Fruit fly (Drosophila melanogaster) whole organism, larva: ENCODE data around the gene Seipin.

Source experiments
- noc ChIP-seq: fragments of 200-800 bp; sonication (Bioruptor generic); optimal IDR thresholded peaks from 3 replicates; lab custom pipeline; 2019; ENCODE audit warnings: missing biosample characterization, mild to moderate bottlenecking, missing genetic modification characterization, moderate library complexity

Gene Seipin

DNA sequence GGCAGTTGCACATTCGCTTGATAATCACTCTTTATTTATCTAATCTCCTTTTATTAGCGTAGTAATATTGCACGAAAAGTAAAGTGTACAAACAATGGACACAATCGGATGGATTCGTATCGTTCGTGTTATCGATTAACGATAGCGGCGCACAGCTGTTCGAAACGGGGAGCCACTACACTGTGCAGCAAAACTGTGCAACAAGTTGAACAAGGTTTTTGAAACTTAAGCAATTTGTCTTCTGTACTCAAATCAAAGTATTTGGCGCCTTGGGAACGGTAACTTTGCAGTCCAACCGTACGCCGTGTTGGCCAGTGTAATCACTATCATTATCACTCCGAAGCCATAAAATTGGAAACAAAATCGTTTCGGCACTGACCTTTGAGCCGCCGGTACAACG, at the start of gene Seipin, which contains the start of gene Tsp3A:
Gene Seipin (plus strand): TSS at position 149 of the 400 bp plus-strand sequence.
Gene Tsp3A (minus strand): TSS at position 88 of the 400 bp plus-strand sequence.
- TF ChIP-seq noc (tag; lab: Kevin White, UChicago), result peak; percentile 89

DNA sequence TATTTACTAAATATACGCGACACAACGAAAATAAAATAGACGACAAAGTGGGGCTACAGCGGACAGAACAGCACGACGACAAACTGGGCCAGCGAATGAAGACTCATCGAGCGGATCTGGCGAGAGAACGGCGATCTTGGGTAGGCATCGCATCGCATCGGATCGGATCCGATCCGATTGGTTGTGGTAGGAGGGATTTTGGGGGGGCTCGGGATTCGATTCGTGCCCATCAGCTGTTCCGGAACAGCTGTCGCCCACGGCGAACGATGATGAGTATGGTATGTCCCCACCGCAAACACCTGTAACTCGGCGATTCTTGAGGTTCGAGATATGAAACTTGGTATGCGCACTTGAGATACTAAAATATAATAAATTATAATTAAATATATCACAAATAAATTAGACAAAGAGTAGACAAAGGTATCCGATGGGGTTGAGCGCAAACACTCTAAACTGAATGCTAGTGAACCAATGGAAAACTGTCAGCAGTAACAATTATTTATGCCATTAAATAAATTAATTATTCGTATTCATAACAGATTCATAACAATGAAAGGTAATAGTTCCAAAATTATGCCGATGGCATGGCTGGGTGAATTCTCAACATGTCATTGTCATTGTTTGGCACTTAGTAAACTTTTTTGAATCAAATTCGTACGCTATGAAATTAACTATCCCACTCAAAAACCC, 39.1 kb upstream of the Seipin start, which contains the start of the genes Vha36-3 and AANATL7:
Gene Vha36-3 (minus strand): TSS at position 242 of the 690 bp plus-strand sequence.
Gene AANATL7 (plus strand): TSS at position 640 of the 690 bp plus-strand sequence.
- TF ChIP-seq noc (tag; lab: Kevin White, UChicago), result no peak

DNA sequence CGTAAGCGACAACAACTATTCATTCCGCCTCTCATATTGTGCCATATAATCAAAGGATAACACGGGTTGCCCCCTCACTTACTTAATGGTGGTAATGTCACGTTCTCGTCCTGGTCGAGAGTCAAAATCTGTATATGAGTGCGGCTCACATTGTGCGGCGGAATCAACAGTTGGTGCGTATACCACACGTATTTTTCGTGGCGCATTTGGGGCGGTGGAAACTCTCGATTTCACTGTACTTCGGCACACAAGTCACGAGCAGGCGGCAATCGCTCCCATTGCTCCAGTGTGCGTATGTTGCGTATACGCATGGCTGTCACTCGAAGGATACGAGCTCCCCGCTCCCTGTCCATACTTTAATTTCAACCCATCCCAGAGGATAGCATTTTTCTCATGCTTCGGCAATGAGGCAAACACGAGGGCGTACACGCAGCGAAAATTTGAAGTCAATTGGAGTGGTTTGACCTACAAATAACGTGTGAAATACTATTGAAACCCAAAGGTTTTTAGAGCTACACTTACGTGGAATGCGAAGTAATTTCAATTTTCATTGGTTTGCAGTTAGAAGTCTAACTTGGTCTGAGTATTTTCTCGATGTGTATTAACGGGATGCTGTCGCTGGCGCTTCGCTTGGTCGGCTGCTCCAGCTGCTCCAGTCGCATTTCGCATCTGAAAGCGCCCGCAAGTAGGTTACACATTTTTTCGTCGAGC, 37.7 kb upstream of the Seipin start:
- peak; percentile 0 for TF ChIP-seq noc (tag; lab: Kevin White, UChicago)

DNA sequence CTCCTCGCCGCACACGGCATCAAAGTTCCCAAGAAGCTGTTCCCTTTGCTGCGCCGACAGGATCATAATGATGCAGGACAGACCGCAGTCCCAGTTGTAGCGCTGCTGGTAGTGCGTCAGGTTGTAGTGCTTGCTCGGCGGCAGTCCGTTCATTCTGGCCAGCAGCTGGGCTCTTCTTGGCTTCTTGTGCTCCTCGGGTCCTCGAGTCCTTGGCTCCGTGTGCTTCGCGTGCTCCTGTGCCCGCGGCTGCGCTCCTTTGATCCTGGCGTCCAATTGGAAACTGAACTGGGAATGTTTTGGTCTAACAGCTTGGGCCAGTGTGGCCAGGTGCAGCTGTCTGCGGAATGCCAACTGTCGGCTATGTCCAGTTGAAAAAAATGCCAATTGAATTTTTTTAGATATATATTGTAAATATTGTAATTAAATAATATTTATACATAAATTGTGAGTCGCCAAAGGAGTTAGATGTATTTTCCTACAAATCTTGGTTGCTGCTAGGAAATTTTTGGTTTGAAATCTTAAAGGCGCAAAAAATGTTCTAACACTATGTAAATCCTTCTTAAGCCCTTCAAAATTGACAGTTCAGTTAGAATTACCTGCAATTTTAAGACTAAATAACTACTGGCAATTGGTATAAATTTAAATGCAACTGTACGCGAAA, 34.4 kb upstream of the Seipin start, which contains the start of gene CG13760:
Gene CG13760 (minus strand): TSS at position 645 of the 661 bp plus-strand sequence.
- TF ChIP-seq noc (tag; lab: Kevin White, UChicago), result no peak

DNA sequence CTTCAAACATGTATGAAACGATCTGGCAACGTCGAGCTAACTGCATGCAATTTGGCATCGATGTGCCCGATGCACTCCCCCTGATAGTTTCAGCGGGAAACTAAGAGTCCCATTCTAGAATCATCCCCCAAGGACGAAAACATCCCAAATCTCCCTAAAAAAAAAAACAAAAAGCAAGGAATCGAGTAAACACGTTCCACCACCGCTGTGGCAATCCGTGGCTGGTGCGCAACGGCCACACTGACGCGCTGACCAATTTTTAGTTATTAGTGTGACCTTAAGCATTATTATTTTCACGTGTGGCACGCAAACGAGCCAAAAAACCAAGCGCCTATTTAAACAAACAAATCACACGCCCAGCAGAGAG, 33.9 kb upstream of the Seipin start, which contains the start of gene wds:
Gene wds (plus strand): TSS at position 265 of the 367 bp plus-strand sequence.
- TF ChIP-seq noc (tag; lab: Kevin White, UChicago), result no peak

DNA sequence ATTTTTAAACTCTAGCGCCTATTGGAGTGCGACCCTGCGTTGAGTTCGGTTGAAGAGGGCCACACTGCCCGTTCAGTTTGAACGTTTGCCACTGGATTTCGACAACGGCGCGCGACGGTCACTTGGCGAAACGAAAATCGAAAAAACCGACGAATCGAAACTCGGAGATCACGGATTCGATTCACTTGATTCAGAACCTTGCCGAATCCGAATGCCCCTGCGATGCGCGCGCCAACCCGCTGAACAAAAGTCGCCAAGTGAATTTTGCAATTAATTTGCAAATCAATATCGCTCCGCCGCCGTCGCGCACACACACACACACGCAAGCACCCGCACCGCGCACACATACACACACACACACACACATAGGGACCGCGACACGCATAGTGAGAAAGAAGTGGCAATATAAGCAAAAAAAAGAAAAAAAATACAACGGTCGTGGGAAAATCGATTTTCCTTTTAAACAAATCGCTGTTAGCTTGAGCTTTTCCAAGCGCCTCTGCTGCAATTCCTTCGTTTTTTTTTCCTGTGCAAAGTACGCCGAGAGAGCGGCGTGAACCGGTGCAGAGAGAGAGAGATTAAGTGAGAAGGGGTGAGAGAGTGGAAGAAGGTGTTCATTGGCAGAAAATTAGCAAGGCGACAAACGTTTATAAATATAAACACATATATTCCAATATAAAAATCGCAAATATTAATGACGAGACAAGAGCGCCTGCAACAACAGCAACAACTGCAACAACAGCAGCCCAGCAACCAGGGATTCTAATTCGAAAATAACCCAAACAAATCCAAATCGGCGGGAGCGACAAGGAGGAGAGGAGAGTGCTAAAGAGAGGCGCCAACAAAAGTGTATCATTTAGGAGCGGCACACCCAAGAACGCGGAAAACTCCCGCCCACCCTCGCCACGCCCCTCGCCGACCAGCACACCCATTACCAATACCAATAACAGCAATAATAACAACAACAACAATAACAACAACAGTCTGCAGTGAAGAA, 30.9 kb upstream of the Seipin start, which contains the start of gene egh:
Gene egh (plus strand): TSS at position 89 of the 997 bp plus-strand sequence.
- peak; percentile 31 for TF ChIP-seq noc (tag; lab: Kevin White, UChicago)

DNA sequence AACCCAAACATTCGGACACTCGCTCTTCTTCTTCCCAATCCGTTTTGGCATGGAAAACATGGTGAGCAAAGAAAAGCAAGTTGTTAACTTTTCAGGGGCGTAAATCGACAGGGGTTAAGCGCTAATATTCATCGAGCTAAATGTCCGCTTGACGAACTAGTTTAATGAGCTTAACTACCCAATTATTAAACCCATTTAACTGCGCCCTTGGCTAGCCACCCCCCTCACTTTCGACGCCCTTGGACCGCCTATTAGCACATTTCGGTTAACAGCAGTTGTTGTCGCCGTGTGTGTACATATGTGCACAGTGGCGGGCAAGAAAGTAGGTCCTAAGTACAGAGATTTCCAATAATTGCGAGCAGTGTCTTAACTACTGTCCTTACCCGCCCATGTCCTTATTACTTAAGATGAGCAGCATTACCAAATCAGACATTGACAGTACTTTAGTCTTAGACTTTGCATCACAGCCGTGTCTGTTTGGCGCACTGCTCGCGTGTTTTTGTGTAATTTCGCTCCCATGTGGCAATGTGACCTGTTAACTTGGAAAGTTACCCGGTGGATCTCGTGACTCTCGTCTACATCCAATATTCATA, 30.1 kb upstream of the Seipin start:
- peak; percentile 94 for TF ChIP-seq noc (tag; lab: Kevin White, UChicago)

DNA sequence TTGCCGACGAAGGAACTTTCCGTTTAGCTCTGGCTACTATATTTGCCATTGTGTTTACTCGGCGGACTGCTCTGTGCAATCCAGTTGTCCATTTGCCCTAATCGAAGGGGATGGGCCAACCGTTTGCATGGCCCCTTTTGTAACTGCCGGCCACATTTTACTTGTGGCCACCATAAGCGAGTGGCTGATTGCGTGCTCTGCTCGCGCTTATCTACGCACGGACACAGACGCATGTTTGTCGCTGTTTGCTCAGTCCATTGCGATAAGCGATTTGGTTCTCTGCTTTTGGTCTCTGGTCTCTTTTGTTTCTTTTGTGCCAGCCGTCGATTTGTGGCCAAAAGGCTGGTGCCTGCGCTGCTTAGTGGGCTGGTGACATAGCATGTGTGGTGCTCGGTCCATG, 29.0 kb upstream of the Seipin start:
- TF ChIP-seq noc (tag; lab: Kevin White, UChicago), result no peak

DNA sequence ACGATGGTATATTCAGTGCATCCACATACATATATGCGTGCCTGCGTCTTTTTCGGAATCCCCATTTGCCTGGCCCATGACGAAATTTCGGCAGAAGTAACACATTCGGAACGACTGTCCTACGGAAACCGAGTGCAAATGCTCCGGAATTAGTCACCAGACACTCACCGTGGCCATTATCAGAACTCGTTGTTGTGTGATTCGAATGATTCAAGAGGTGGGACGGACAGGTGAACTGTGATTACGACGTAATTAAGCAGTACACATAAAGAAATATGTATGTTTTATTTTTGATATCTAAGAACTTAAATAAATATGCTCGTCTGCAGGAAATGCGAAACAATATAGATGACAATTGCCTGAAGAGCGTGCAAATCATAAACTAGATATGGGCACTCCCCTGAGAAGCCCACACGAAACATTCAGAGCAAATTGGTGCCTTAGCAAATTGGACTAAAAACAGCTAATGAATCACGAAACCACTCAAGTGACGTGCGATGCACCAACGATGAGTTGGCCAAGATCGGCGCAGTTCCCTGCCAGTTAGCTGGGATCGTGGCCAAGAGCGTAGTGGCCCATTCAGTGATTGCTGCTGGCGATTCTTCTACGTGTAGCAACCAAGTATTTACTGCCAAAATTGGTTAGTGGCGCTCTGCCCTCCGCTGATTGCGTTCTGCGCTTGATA, 28.1 kb upstream of the Seipin start:
- TF ChIP-seq noc (tag; lab: Kevin White, UChicago), result peak; percentile 86

DNA sequence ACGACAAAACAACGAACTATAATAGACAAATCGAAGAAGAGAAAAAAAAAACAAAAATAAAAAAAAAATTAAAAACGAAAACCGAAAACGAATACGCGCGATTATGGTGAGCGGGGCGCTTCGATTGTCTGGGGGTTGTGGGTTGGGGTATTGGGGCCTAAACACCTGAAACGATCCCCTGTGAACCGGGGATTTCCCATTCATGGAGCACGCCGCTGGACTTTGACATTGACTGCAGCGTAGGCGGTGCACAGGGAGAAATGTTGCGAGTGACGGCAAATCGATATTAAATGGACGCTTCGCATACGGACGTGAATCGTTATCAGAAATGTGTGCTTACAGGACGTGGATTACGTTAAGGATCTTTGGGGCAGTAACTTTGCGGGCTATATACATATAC, 27.4 kb upstream of the Seipin start:
- no peak for TF ChIP-seq noc (tag; lab: Kevin White, UChicago)

DNA sequence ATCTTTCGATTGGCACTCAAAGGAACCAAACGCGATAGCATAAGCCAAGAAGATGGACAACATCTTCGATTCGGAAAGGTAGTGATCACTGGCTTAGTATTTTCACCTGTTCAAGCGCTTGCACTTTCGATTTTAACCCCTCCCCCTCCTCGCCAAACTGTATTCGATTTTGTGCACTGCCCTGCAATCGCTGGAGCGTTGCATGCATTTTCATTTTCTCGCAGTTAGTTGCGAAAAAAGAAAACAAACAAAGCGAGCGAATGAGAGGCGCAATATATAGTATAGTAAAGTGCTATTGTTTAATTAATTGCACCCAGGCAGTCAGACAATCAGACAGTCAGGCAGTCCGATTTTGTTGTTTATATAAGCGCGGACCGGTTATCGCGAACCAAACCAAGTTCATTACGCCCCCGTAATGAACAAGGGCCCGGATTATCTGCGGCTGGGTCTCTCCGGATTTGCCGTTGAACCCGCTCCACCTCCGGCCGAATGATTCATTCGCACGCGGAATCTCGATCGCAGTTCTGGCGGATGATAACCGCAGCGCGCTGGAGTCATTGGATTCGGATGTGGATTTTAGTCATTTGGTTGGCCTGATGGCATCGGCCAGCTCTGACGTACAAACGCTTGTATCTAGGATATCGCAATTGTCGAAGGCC, 26.4 kb upstream of the Seipin start:
- TF ChIP-seq noc (tag; lab: Kevin White, UChicago), result no peak

DNA sequence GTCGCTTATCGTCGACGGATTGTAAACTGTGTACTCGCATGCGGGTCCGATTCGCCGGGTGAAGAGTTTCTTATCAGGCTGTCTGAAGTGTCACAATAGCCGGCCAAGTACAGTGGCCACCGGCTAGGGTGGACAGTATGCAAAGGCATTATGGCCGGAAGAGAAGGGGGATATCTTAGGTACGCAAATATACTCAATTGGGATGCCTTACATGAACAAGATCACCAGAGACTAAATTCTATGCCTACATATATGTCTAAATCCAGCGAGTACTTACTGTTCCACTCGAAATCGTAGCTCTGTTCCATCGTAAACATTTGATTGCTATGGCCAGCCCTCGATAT, 25.9 kb upstream of the Seipin start:
- TF ChIP-seq noc (tag; lab: Kevin White, UChicago), result peak; percentile 96

DNA sequence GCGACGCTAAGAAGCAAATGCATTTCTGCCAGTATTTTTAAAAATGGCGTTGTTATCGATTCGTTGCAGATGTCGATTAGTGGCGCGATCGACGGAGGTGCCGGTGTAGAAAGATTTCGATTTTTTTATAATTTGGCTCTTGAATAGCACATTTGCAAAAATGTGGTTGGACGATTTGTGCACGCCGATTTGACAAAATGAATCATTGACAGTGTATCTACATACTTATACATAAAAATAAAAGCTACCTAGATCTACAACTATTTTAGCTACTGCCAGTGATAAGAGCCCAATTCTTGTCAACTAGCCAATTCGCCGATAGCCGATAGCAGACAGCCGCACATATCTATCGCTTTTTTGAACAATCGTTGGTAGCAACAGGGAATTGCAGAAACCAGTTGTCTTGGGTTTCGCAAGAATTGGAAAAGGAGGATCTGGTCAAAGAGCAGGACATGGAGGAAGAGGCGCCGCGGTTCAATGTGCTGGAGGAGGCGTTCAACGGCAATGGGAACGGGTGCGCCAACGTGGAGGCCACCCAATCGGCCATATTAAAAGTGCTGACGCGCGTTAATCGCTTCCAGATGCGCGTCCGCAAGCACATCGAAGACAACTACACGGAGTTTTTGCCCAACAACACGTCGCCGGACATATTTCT, 15.6 kb upstream of the Seipin start, which contains the start of the genes Klp3A and Zw10:
Gene Klp3A (minus strand): TSS at position 202 of the 655 bp plus-strand sequence.
Gene Zw10 (plus strand): TSS at position 347 of the 655 bp plus-strand sequence.
- TF ChIP-seq noc (tag; lab: Kevin White, UChicago), result peak; percentile 20
